Worm (Caenorhabditis elegans) whole organism, L2 larva: ENCODE results near the gene B0228.1.

ENCODE experiments used
- aly-2 ChIP-seq: fragments of 150-350 bp; optimal IDR thresholded peaks from 2 replicates; lab custom pipeline; 2014; ENCODE audit warnings: missing biosample characterization, missing genetic modification characterization
- ama-1 ChIP-seq: fragments of 150-350 bp; optimal IDR thresholded peaks from 2 replicates; lab custom pipeline; 2018; ENCODE audit warnings: inconsistent platforms
- ceh-16 ChIP-seq: fragments of 150-350 bp; optimal IDR thresholded peaks from 2 replicates; lab custom pipeline; 2014; ENCODE audit warnings: missing biosample characterization, missing genetic modification characterization
- fos-1 ChIP-seq: fragments of 150-350 bp; optimal IDR thresholded peaks from 2 replicates; lab custom pipeline; 2014; ENCODE audit warnings: missing biosample characterization, missing genetic modification characterization
- lin-13 ChIP-seq: fragments of 150-350 bp; optimal IDR thresholded peaks from 2 replicates; lab custom pipeline; 2014; ENCODE audit warnings: missing biosample characterization, missing genetic modification reagents, missing genetic modification characterization
- lsy-2 ChIP-seq, 2 experiments: fragments of 150-350 bp in 1 of 2; sonication (generic microtip) in 1 of 2; optimal IDR thresholded peaks; 2 replicates each; lab custom pipeline; 2014 to 2017; ENCODE audit warnings: missing biosample characterization in 2 of 2, missing genetic modification characterization in 2 of 2
- nhr-11 ChIP-seq: fragments of 150-350 bp; optimal IDR thresholded peaks from 2 replicates; lab custom pipeline; 2014; ENCODE audit warnings: missing biosample characterization, missing genetic modification characterization
- unc-62 ChIP-seq: fragments of 150-350 bp; optimal IDR thresholded peaks from 2 replicates; lab custom pipeline; 2014; ENCODE audit warnings: missing biosample characterization, missing genetic modification reagents, missing genetic modification characterization
- ztf-11 ChIP-seq: sonication (generic microtip); optimal IDR thresholded peaks from 2 replicates; lab custom pipeline; 2017; ENCODE audit warnings: missing biosample characterization, missing genetic modification characterization

DNA sequence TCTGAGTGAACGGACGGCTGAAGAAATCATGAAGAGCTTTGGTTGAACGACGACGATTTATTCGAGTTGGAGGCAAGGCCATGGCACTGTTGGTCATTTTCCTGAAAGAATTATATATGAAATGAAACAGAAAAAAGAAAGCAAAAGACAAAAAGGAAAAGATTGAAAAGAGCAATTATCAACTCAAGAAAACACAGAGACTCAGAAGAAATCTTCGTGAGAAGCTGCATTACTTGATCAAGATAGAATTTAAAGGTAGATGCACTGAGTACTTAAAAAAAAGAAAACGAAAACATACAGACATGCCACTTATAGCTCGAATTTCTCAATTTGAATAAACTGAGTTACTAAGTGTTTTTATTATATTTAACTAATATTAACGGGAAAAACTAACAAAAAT, 36.7 kb upstream of the B0228.1 start, which contains the start of gene cpna-5:
- TF ChIP-seq ceh-16 (tag; lab: Kevin White, UChicago) (no peak), lin-13 (no peak), ama-1 (lab: Kevin White, UChicago) (no peak), aly-2 (tag; lab: Kevin White, UChicago) (no peak), lsy-2 (tag; optimal IDR thresholded peaks at IDR 0.05; lab: Kevin White, UChicago) (no peak), unc-62 (GFP tag; lab: Kevin White, UChicago) (no peak), nhr-11 (tag; lab: Kevin White, UChicago) (no peak), fos-1 (tag; lab: Kevin White, UChicago) (no peak), ztf-11 (tag; lab: Kevin White, UChicago) (no peak)
